Worm (Caenorhabditis elegans): ENCODE measurements around the gene C27B7.6.

The C27B7.6 gene

DNA sequence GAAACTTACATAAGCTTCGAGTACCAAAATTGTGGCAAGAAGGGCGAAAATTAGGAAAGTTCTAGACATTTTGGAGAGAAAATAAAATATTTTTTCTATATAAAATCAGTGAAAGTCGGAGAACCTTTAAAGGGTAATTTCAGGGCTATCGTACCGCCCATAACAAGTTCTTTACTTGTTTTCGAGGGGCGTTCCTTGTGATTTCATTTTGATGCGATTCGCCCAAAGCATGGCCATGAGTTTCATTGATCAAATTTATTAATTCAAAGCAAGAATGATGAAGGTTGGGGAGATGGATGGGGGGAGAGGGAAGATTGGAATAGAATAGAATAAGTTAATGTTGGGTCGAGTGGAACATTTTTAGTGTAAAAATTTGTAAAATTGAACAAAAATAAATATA lies 9.9 kb upstream of the C27B7.6 start, which contains the start of gene C27B7.9:
C27B7.9 (minus strand) TSS at position 101 of the 400 bp plus-strand sequence.
- TF ChIP-seq nhr-77 (tag; optimal IDR thresholded peaks at IDR 0.05): no peak
- no peak for TF ChIP-seq lsy-2 (tag; optimal IDR thresholded peaks at IDR 0.05)
- no peak for TF ChIP-seq lin-11 (tag; optimal IDR thresholded peaks at IDR 0.05)
- TF ChIP-seq snpc-4 (tag; optimal IDR thresholded peaks at IDR 0.05): no peak
- no peak for TF ChIP-seq nhr-129 (tag; optimal IDR thresholded peaks at IDR 0.05)
- TF ChIP-seq mdl-1 (tag; optimal IDR thresholded peaks at IDR 0.05): no peak
- no peak for TF ChIP-seq unc-62 (GFP tag; optimal IDR thresholded peaks at IDR 0.05)

- TF ChIP-seq sma-3 (GFP tag; optimal IDR thresholded peaks at IDR 0.05): peak; percentile 67
- TF ChIP-seq elt-3 (tag; optimal IDR thresholded peaks at IDR 0.05): no peak
Observed at ce11 chrIV:8914187-8914586, 8.0 kb upstream of the C27B7.6 start.

- TF ChIP-seq nhr-237 (tag; optimal IDR thresholded peaks at IDR 0.05) (no peak), ceh-16 (tag; optimal IDR thresholded peaks at IDR 0.05) (no peak), ztf-11 (tag; optimal IDR thresholded peaks at IDR 0.05) (no peak), sma-3 (GFP tag; optimal IDR thresholded peaks at IDR 0.05) (no peak), unc-62 (GFP tag; optimal IDR thresholded peaks at IDR 0.05) (no peak), C34F6.9 (tag; optimal IDR thresholded peaks at IDR 0.05) (no peak), mbf-1 (tag; optimal IDR thresholded peaks at IDR 0.05) (no peak), aly-2 (tag; optimal IDR thresholded peaks at IDR 0.05) (no peak), ama-1 (optimal IDR thresholded peaks at IDR 0.05) (no peak), ztf-1 (GFP tag; conservative IDR thresholded peaks at IDR 0.05) (no peak), lin-39 (tag; optimal IDR thresholded peaks at IDR 0.05) (no peak), sem-4 (tag; optimal IDR thresholded peaks at IDR 0.05) (no peak), lsy-2 (tag; optimal IDR thresholded peaks at IDR 0.05) (no peak), R02D3.7 (tag; optimal IDR thresholded peaks at IDR 0.05) (no peak), ZK546.5 (tag; optimal IDR thresholded peaks at IDR 0.05) (no peak)
Observed at ce11 chrIV:8906743-8907142, 598 bp upstream of the C27B7.6 start, which contains the start of gene C27B7.7. Gene C27B7.7 (plus strand): TSS chrIV:8907043.

DNA sequence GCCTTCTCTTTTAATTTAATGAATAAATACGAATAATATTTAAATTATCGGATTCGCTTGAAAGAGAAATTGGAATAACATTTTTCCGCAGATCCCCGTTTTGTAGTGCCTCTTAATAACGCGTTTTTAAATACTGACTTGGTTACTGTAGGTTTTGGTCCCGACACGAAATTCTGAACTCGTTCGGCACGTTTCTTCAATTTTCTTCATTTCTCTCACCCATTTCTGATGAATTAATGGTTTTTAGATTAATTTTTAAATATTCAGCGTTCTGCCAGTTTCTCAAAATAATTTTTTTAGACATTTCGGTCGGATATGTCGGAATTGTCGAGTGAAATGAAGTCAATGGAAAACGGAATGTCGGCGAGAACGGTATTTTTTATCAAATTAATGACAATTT lies 4.8 kb downstream of the C27B7.6 start, which contains the start of gene C27B7.5:
C27B7.5 (plus strand) TSS at position 301 of the 400 bp plus-strand sequence.
- no peak for TF ChIP-seq fos-1 (tag; optimal IDR thresholded peaks at IDR 0.05)
- no peak for TF ChIP-seq aly-2 (tag; optimal IDR thresholded peaks at IDR 0.05)
- TF ChIP-seq nhr-23 (tag; optimal IDR thresholded peaks at IDR 0.05): no peak
- no peak for TF ChIP-seq crh-2 (tag; optimal IDR thresholded peaks at IDR 0.05)
- TF ChIP-seq R02D3.7 (tag; optimal IDR thresholded peaks at IDR 0.05): no peak
- TF ChIP-seq sma-9 (GFP tag; optimal IDR thresholded peaks at IDR 0.05): no peak
- TF ChIP-seq sma-9 (tag; optimal IDR thresholded peaks at IDR 0.05): no peak
- TF ChIP-seq mab-5 (tag; optimal IDR thresholded peaks at IDR 0.05): no peak
- TF ChIP-seq mbf-1 (tag; optimal IDR thresholded peaks at IDR 0.05): no peak
- no peak for TF ChIP-seq mdl-1 (tag; optimal IDR thresholded peaks at IDR 0.05)
- no peak for TF ChIP-seq nhr-12 (tag; optimal IDR thresholded peaks at IDR 0.05)
- TF ChIP-seq lin-13 (GFP tag; optimal IDR thresholded peaks at IDR 0.05): no peak
- no peak for TF ChIP-seq peb-1 (tag; optimal IDR thresholded peaks at IDR 0.05)
- no peak for TF ChIP-seq dmd-4 (tag; optimal IDR thresholded peaks at IDR 0.05)
- TF ChIP-seq lin-11 (tag; optimal IDR thresholded peaks at IDR 0.05): no peak
- TF ChIP-seq sma-3 (GFP tag; optimal IDR thresholded peaks at IDR 0.05): no peak
- no peak for TF ChIP-seq ceh-16 (tag; optimal IDR thresholded peaks at IDR 0.05)

DNA sequence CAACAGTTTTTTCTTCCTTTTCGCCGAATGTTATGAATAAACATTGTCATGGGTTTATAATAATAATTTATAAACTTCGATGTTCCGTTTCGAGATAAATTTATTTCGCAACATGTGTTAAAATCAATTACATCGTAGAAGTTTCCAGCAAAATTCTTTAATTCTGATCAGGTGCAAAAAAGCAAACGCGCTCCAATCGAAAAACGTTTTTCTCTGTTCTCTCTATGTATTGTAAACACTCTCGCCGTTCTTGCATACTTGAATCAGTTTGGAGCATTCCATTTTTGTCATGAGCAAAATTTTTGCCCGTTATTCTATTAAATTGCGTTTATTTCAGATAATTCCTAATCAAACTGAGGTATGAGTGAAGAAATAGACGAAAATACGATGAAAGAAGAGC lies 12.4 kb downstream of the C27B7.6 start, which contains the start of gene rad-54.L2:
rad-54.L2 (plus strand) TSS at position 332 of the 400 bp plus-strand sequence.
- TF ChIP-seq mab-5 (tag; optimal IDR thresholded peaks at IDR 0.05) (no peak), nhr-25 (tag; optimal IDR thresholded peaks at IDR 0.05) (peak; percentile 61), unc-55 (GFP tag; optimal IDR thresholded peaks at IDR 0.05) (peak; percentile 86), gmeb-1 (tag; optimal IDR thresholded peaks at IDR 0.05) (peak; percentile 46), sma-9 (GFP tag; optimal IDR thresholded peaks at IDR 0.05) (no peak), sma-9 (tag; optimal IDR thresholded peaks at IDR 0.05) (no peak), nhr-10 (tag; optimal IDR thresholded peaks at IDR 0.05) (peak; percentile 39), C34F6.9 (tag; optimal IDR thresholded peaks at IDR 0.05) (peak; percentile 96), nhr-11 (tag; optimal IDR thresholded peaks at IDR 0.05) (no peak), sma-3 (GFP tag; optimal IDR thresholded peaks at IDR 0.05) (peak; percentile 36), elt-3 (tag; optimal IDR thresholded peaks at IDR 0.05) (no peak), nhr-129 (tag; optimal IDR thresholded peaks at IDR 0.05) (peak; percentile 64), crh-2 (tag; optimal IDR thresholded peaks at IDR 0.05) (peak; percentile 80), lsy-2 (tag; optimal IDR thresholded peaks at IDR 0.05) (peak; percentile 30 to 72), F13H6.1 (tag; optimal IDR thresholded peaks at IDR 0.05) (peak; percentile 29), unc-62 (GFP tag; optimal IDR thresholded peaks at IDR 0.05) (no peak), fos-1 (tag; optimal IDR thresholded peaks at IDR 0.05) (peak; percentile 63), lin-13 (GFP tag; optimal IDR thresholded peaks at IDR 0.05) (peak; percentile 37), snpc-4 (tag; optimal IDR thresholded peaks at IDR 0.05) (peak; percentile 52), egl-27 (tag; optimal IDR thresholded peaks at IDR 0.05) (no peak), zag-1 (tag; optimal IDR thresholded peaks at IDR 0.05) (no peak)
